Fruit fly (Drosophila melanogaster) whole organism, embryonic: ENCODE data around the gene VhaSFD.

Experiments
- Atf6 ChIP-seq: fragments of 200-800 bp; sonication (Bioruptor generic); IDR thresholded peaks from 2 replicates; pipeline ENCODE4 v1.3.6; 2022; ENCODE audit warnings: missing biosample characterization, missing genetic modification characterization
- CG10267 ChIP-seq: fragments of 200-800 bp; sonication (Bioruptor generic); optimal IDR thresholded peaks from 2 replicates; lab custom pipeline; 2018; ENCODE audit warnings: missing biosample characterization, mild to moderate bottlenecking, missing genetic modification characterization, moderate library complexity
- CG10959 ChIP-seq: fragments of 200-800 bp; sonication (Bioruptor generic); IDR thresholded peaks from 2 replicates; pipeline ENCODE4 v1.3.6; 2022; ENCODE audit warnings: missing biosample characterization, missing genetic modification characterization
- CG10979 ChIP-seq: fragments of 200-800 bp; sonication (Bioruptor generic); optimal IDR thresholded peaks from 2 replicates; lab custom pipeline; 2018; ENCODE audit warnings: missing biosample characterization, mild to moderate bottlenecking, missing genetic modification characterization, moderate library complexity
- CG11504 ChIP-seq: fragments of 200-800 bp; sonication (Bioruptor generic); optimal IDR thresholded peaks from 3 replicates; lab custom pipeline; 2019; ENCODE audit warnings: missing biosample characterization, mild to moderate bottlenecking, missing genetic modification characterization, moderate library complexity
- CG11696 ChIP-seq: fragments of 200-800 bp; sonication (Bioruptor generic); IDR thresholded peaks from 2 replicates; pipeline ENCODE4 v1.3.6; 2022; ENCODE audit warnings: missing biosample characterization, missing genetic modification characterization
- CG13287 ChIP-seq: fragments of 200-800 bp; sonication (Bioruptor generic); IDR thresholded peaks from 2 replicates; pipeline ENCODE4 v1.3.6; 2022; ENCODE audit warnings: missing biosample characterization, missing genetic modification characterization; ENCODE audit not compliant: partially characterized antibody
- CG15073 ChIP-seq: fragments of 200-800 bp; sonication (Bioruptor generic); optimal IDR thresholded peaks from 2 replicates; lab custom pipeline; 2016; ENCODE audit warnings: missing biosample characterization, missing genetic modification characterization
- CG15514 ChIP-seq: fragments of 200-800 bp; sonication (Bioruptor generic); optimal IDR thresholded peaks from 3 replicates; lab custom pipeline; 2017; ENCODE audit warnings: missing biosample characterization, missing genetic modification characterization, mild to moderate bottlenecking, moderate library complexity, missing genetic modification reagents
- CG17361 ChIP-seq: fragments of 200-800 bp; sonication (Bioruptor generic); IDR thresholded peaks from 3 replicates; pipeline ENCODE4 v1.3.6; 2022; ENCODE audit warnings: missing biosample characterization, missing genetic modification characterization
- CG17568 ChIP-seq: fragments of 200-800 bp; sonication (Bioruptor generic); optimal IDR thresholded peaks from 2 replicates; lab custom pipeline; 2018; ENCODE audit warnings: missing biosample characterization, mild to moderate bottlenecking, missing genetic modification characterization, moderate library complexity
- CG1792 ChIP-seq: fragments of 200-800 bp; sonication (Bioruptor generic); optimal IDR thresholded peaks from 2 replicates; lab custom pipeline; 2016; ENCODE audit warnings: missing biosample characterization, missing genetic modification characterization
- CG2116 ChIP-seq: fragments of 200-800 bp; sonication (Bioruptor generic); optimal IDR thresholded peaks from 3 replicates; lab custom pipeline; 2018; ENCODE audit warnings: missing biosample characterization, mild to moderate bottlenecking, missing genetic modification characterization
- CG2712 ChIP-seq: fragments of 200-800 bp; optimal IDR thresholded peaks from 3 replicates; lab custom pipeline; 2019; ENCODE audit warnings: missing biosample characterization, mild to moderate bottlenecking, missing genetic modification characterization, moderate library complexity
- CG34376 ChIP-seq: fragments of 200-800 bp; sonication (Bioruptor generic); optimal IDR thresholded peaks from 2 replicates; lab custom pipeline; 2018; ENCODE audit warnings: missing biosample characterization, mild to moderate bottlenecking, missing genetic modification characterization
- CG34422 ChIP-seq: fragments of 200-800 bp; sonication (Bioruptor generic); IDR thresholded peaks from 3 replicates; pipeline ENCODE4 v1.3.6; 2022; ENCODE audit warnings: missing biosample characterization, missing genetic modification characterization
- CG3995 ChIP-seq: fragments of 200-800 bp; sonication (Bioruptor generic); optimal IDR thresholded peaks from 3 replicates; lab custom pipeline; 2016; ENCODE audit warnings: missing biosample characterization, missing genetic modification characterization
- CG42726 ChIP-seq: fragments of 200-800 bp; sonication (Bioruptor generic); IDR thresholded peaks from 2 replicates; pipeline ENCODE4 v1.3.6; 2022; ENCODE audit warnings: missing biosample characterization, missing genetic modification characterization; ENCODE audit not compliant: partially characterized antibody
- CG6175 ChIP-seq: fragments of 200-800 bp; sonication (Bioruptor generic); IDR thresholded peaks from 3 replicates; pipeline ENCODE4 v1.3.6; 2022; ENCODE audit warnings: missing biosample characterization, missing genetic modification characterization
- CG7372 ChIP-seq: fragments of 200-800 bp; sonication (Bioruptor generic); IDR thresholded peaks from 2 replicates; pipeline ENCODE4 v1.3.6; 2022; ENCODE audit warnings: missing biosample characterization, missing genetic modification characterization
- CG7745 ChIP-seq: fragments of 200-800 bp; sonication (Bioruptor generic); optimal IDR thresholded peaks from 2 replicates; lab custom pipeline; 2018; ENCODE audit warnings: missing biosample characterization, mild to moderate bottlenecking, missing genetic modification characterization, moderate library complexity
- Doc3 ChIP-seq: fragments of 200-800 bp; sonication (Bioruptor generic); IDR thresholded peaks from 3 replicates; pipeline ENCODE4 v1.3.6; 2022; ENCODE audit warnings: missing biosample characterization, missing genetic modification characterization; ENCODE audit not compliant: partially characterized antibody
- Dp ChIP-seq: fragments of 200-800 bp; sonication (Bioruptor generic); optimal IDR thresholded peaks from 2 replicates; lab custom pipeline; 2018; ENCODE audit warnings: missing biosample characterization, mild to moderate bottlenecking, missing genetic modification characterization, moderate library complexity
- Fer1 ChIP-seq: fragments of 200-800 bp; sonication (Bioruptor generic); optimal IDR thresholded peaks from 2 replicates; lab custom pipeline; 2017; ENCODE audit warnings: missing biosample characterization, mild to moderate bottlenecking, missing genetic modification characterization
- HLH4C ChIP-seq: fragments of 200-800 bp; sonication (Bioruptor generic); IDR thresholded peaks from 3 replicates; pipeline ENCODE4 v1.3.6; 2022; ENCODE audit warnings: missing biosample characterization, missing genetic modification characterization; ENCODE audit not compliant: partially characterized antibody
- Hmx ChIP-seq: fragments of 200-800 bp; sonication (Bioruptor generic); optimal IDR thresholded peaks from 2 replicates; lab custom pipeline; 2016; ENCODE audit warnings: missing biosample characterization, missing genetic modification characterization
- Lpt ChIP-seq: fragments of >200 bp; optimal IDR thresholded peaks from 2 replicates; lab custom pipeline; 2018; ENCODE audit warnings: missing biosample characterization, missing genetic modification characterization
- Med ChIP-seq: fragments of 200-800 bp; sonication (Bioruptor generic); peaks from one replicate; lab custom pipeline; 2016; ENCODE audit warnings: missing biosample characterization, missing genetic modification characterization, mild to moderate bottlenecking, inconsistent platforms, moderate library complexity
- Six4 ChIP-seq: fragments of 200-800 bp; sonication (Bioruptor generic); optimal IDR thresholded peaks from 2 replicates; lab custom pipeline; 2016; ENCODE audit warnings: missing biosample characterization, missing genetic modification characterization
- Sox102F ChIP-seq: fragments of 200-800 bp; sonication (Bioruptor generic); optimal IDR thresholded peaks from 2 replicates; lab custom pipeline; 2018; ENCODE audit warnings: missing biosample characterization, mild to moderate bottlenecking, missing genetic modification characterization, moderate library complexity
- Sry-β ChIP-seq: fragments of 200-800 bp; sonication (Bioruptor generic); optimal IDR thresholded peaks from 2 replicates; lab custom pipeline; 2018; ENCODE audit warnings: missing biosample characterization, mild to moderate bottlenecking, missing genetic modification characterization, moderate library complexity
- Stat92E ChIP-seq, 3 experiments: fragments of >200 bp in 2 of 3; fragments of 200-800 bp in 1 of 3; sonication (Bioruptor generic) in 1 of 3; optimal IDR thresholded peaks; 2 replicates each; lab custom pipeline; 2017 to 2019; ENCODE audit warnings: missing biosample characterization in 3 of 3, missing genetic modification characterization in 3 of 3, mild to moderate bottlenecking in 1 of 3, moderate library complexity in 1 of 3
- ara ChIP-seq: fragments of 200-800 bp; sonication (Bioruptor generic); IDR thresholded peaks from 2 replicates; pipeline ENCODE4 v1.3.6; 2022; ENCODE audit warnings: missing biosample characterization, missing genetic modification characterization
- crol ChIP-seq: fragments of 200-800 bp; sonication (Bioruptor generic); IDR thresholded peaks from 2 replicates; pipeline ENCODE4 v1.3.6; 2022; ENCODE audit warnings: missing biosample characterization, missing genetic modification characterization
- ftz-f1 ChIP-seq: fragments of 200-800 bp; sonication (Bioruptor generic); optimal IDR thresholded peaks from 2 replicates; lab custom pipeline; 2016; ENCODE audit warnings: missing biosample characterization, missing genetic modification characterization
- gem ChIP-seq: fragments of 200-800 bp; sonication (Bioruptor generic); optimal IDR thresholded peaks from 2 replicates; lab custom pipeline; 2019; ENCODE audit warnings: missing biosample characterization, mild to moderate bottlenecking, missing genetic modification characterization, moderate library complexity
- grn ChIP-seq: fragments of 200-800 bp; sonication (Bioruptor generic); optimal IDR thresholded peaks from 3 replicates; lab custom pipeline; 2017; ENCODE audit warnings: missing biosample characterization, missing genetic modification characterization
- gro ChIP-seq: fragments of 200-800 bp; sonication (Bioruptor generic); optimal IDR thresholded peaks from 2 replicates; lab custom pipeline; 2016; ENCODE audit warnings: missing biosample characterization, missing genetic modification characterization
- gsb-n ChIP-seq: fragments of 200-800 bp; sonication (Bioruptor generic); optimal IDR thresholded peaks from 3 replicates; lab custom pipeline; 2018; ENCODE audit warnings: missing biosample characterization, mild to moderate bottlenecking, missing genetic modification characterization
- hbn ChIP-seq: fragments of 200-800 bp; sonication (Bioruptor generic); IDR thresholded peaks from 2 replicates; pipeline ENCODE4 v1.3.6; 2022; ENCODE audit warnings: missing biosample characterization, missing genetic modification characterization; ENCODE audit not compliant: partially characterized antibody
- hth ChIP-seq: fragments of >200 bp; optimal IDR thresholded peaks from 2 replicates; lab custom pipeline; 2017; ENCODE audit warnings: inconsistent platforms
- ind ChIP-seq: fragments of 200-800 bp; sonication (Bioruptor generic); optimal IDR thresholded peaks from 3 replicates; lab custom pipeline; 2016; ENCODE audit warnings: missing biosample characterization, missing genetic modification characterization
- jumu ChIP-seq: fragments of 200-800 bp; sonication (Bioruptor generic); optimal IDR thresholded peaks from 3 replicates; lab custom pipeline; 2016; ENCODE audit warnings: missing biosample characterization, missing genetic modification characterization
- kay ChIP-seq: fragments of 200-800 bp; sonication (Bioruptor generic); optimal IDR thresholded peaks from 2 replicates; lab custom pipeline; 2016; ENCODE audit warnings: missing biosample characterization, missing genetic modification characterization
- knrl ChIP-seq: fragments of 200-800 bp; sonication (Bioruptor generic); IDR thresholded peaks from 3 replicates; pipeline ENCODE4 v1.3.6; 2022; ENCODE audit warnings: missing biosample characterization, missing genetic modification characterization; ENCODE audit not compliant: partially characterized antibody
- luna ChIP-seq: fragments of 200-800 bp; sonication (Bioruptor generic); optimal IDR thresholded peaks from 2 replicates; lab custom pipeline; 2016; ENCODE audit warnings: missing biosample characterization, missing genetic modification characterization
- pb ChIP-seq: fragments of 200-800 bp; sonication (Bioruptor generic); optimal IDR thresholded peaks from 3 replicates; lab custom pipeline; 2016; ENCODE audit warnings: missing biosample characterization, missing genetic modification characterization
- sens ChIP-seq: fragments of 200-800 bp; sonication (Bioruptor generic); peaks from one replicate; lab custom pipeline; 2016; ENCODE audit warnings: missing biosample characterization, missing genetic modification characterization
- seq ChIP-seq: fragments of 200-800 bp; sonication (Bioruptor generic); IDR thresholded peaks from 2 replicates; pipeline ENCODE4 v1.3.6; 2022; ENCODE audit warnings: missing biosample characterization, missing genetic modification characterization

The VhaSFD gene

dm6 chr2L:16679817-16680683 is 47.6 kb downstream of the VhaSFD start, which contains the start of the genes grp and squ (continued):
- TF ChIP-seq sens (GFP tag; lab: Kevin White, UChicago) (peak; percentile 85), Fer1 (GFP tag; lab: Kevin White, UChicago) (peak; percentile 7), hth (no peak), jumu (GFP tag; lab: Kevin White, UChicago) (peak; percentile 26), Stat92E (GFP tag; optimal IDR thresholded peaks at IDR 0.05; lab: Kevin White, UChicago) (peak in 1 of 3 experiments; percentile 93), seq (no peak), CG34376 (GFP tag; lab: Kevin White, UChicago) (peak; percentile 38), HLH4C (GFP tag; lab: Robert Waterston, UW) (peak; percentile 99), Dp (GFP tag; lab: Kevin White, UChicago) (peak; percentile 68), CG7372 (GFP tag; lab: Robert Waterston, UW) (no peak), CG17568 (GFP tag; lab: Kevin White, UChicago) (peak; percentile 35), CG10959 (GFP tag; lab: Robert Waterston, UW) (no peak), pb (GFP tag; lab: Kevin White, UChicago) (no peak), CG17361 (GFP tag; lab: Robert Waterston, UW) (peak; percentile 26; the same call in 1 of the 3 replicates), Med (GFP tag; lab: Kevin White, UChicago) (peak; percentile 80), CG2712 (tag; lab: Kevin White, UChicago) (peak; percentile 32), CG3995 (GFP tag; lab: Kevin White, UChicago) (peak; percentile 99), crol (GFP tag; lab: Robert Waterston, UW) (peak; percentile 87), CG10267 (tag; lab: Kevin White, UChicago) (peak; percentile 41), CG10979 (tag; lab: Kevin White, UChicago) (no peak), Six4 (GFP tag; lab: Kevin White, UChicago) (no peak), CG7745 (tag; lab: Kevin White, UChicago) (peak; percentile 61), Doc3 (peak; percentile 83), Atf6 (GFP tag; lab: Robert Waterston, UW) (no peak), kay (GFP tag; lab: Kevin White, UChicago) (peak; percentile 55), ind (no peak), gro (GFP tag; lab: Kevin White, UChicago) (peak; percentile 2), CG13287 (GFP tag; lab: Robert Waterston, UW) (peak; percentile 95), luna (no peak), gsb-n (tag; lab: Kevin White, UChicago) (peak; percentile 51), knrl (GFP tag; lab: Robert Waterston, UW) (peak; percentile 92), CG1792 (GFP tag; lab: Kevin White, UChicago) (no peak), ftz-f1 (no peak), CG34422 (GFP tag; lab: Robert Waterston, UW) (peak; percentile 84; the same call in 1 of the 3 replicates), Sox102F (GFP tag; lab: Kevin White, UChicago) (no peak), hbn (GFP tag; lab: Robert Waterston, UW) (peak; percentile 86), CG42726 (GFP tag; lab: Robert Waterston, UW) (peak; percentile 96), CG15514 (GFP tag; lab: Kevin White, UChicago) (peak; percentile 56), gem (peak; percentile 5), CG2116 (GFP tag; lab: Kevin White, UChicago) (peak; percentile 71), grn (GFP tag; lab: Kevin White, UChicago) (no peak), Lpt (GFP tag; lab: Kevin White, UChicago) (no peak), CG6175 (GFP tag; lab: Robert Waterston, UW) (no peak), ara (GFP tag; lab: Robert Waterston, UW) (no peak), Hmx (GFP tag; lab: Kevin White, UChicago) (no peak), CG11696 (GFP tag; lab: Robert Waterston, UW) (no peak), CG15073 (GFP tag; lab: Kevin White, UChicago) (no peak), CG11504 (tag; lab: Kevin White, UChicago) (no peak), Sry-β (no peak)
